Worm (Caenorhabditis elegans): Measurements from ENCODE around the gene hoe-1.

hoe-1 gene

DNA sequence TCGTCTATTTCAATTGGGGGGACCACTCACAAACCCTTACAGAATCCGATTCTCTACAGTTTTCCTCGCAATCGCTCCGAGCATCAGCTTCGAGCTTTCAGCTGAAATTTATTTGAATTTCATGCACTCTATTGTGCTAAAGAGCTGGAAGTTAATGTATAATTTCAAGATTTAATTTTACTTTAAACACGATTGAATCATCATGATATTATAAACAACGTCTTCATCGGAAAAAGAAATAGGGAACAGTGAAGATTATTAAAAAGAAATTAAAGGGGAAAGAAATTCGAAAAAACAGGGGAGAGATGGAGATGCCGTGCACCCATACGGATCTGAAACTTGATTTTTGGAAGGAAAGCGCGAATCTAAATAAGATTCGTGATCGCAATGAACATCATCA is at the start of gene hoe-1:
Gene hoe-1 (minus strand): TSS at position 101 of the 400 bp plus-strand sequence.
- TF ChIP-seq tbx-11 (GFP tag; IDR thresholded peaks at IDR 0.05) (no peak), sea-1 (GFP tag; conservative IDR thresholded peaks at IDR 0.05) (no peak), hmbx-1 (tag; optimal IDR thresholded peaks at IDR 0.05) (no peak), aly-1 (tag; optimal IDR thresholded peaks at IDR 0.05) (no peak), B0310.2 (tag; optimal IDR thresholded peaks at IDR 0.05) (no peak), hnd-1 (tag; optimal IDR thresholded peaks at IDR 0.05) (no peak), flt-1 (GFP tag; IDR thresholded peaks at IDR 0.05) (no peak), scrt-1 (GFP tag; IDR thresholded peaks at IDR 0.05) (no peak), ama-1 (optimal IDR thresholded peaks at IDR 0.05) (no peak), ceh-13 (GFP tag; optimal IDR thresholded peaks at IDR 0.05) (no peak)

DNA sequence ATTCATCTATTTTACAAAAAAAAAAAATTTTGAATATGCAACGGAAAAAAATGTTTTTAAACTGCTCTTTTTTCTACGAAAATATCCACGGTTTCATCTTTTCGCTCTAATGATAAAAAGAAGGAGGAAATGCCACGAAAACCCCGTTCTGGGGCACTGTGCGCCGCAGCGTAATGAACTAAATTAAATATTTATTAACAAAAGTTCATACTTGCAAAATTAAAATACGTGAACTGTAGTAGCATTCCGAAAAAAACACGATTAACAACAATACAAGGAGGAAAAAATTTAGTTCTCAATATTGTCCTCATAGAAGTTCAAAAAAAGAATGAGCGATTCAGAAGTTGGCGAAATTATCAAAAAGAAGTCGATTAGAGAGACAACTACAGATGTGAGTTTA is 45.4 kb upstream of the hoe-1 start, which contains the start of gene R11E3.1:
Gene R11E3.1 (plus strand): TSS at position 301 of the 400 bp plus-strand sequence.
- TF ChIP-seq ets-7 (tag; optimal IDR thresholded peaks at IDR 0.05) (no peak), hnd-1 (tag; optimal IDR thresholded peaks at IDR 0.05) (no peak)

DNA sequence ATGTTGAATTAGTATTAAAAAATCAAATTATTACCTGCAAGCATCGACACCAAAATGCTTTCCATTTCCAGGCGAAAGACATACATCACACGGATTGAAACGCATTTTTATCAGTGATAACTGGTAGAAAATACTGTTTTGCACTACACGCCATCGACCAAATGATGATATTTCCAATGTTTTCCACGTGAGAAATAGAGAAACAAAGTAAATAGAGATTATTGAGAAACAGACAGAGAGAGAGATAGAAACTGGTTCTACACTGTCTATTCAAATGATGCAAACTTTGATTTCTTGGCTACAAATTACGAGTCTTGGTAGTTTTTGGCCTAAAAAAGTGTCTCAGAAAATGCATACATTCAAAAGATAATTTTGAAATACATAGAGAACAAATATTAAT is 44.3 kb upstream of the hoe-1 start, which contains the start of gene nhr-104:
Gene nhr-104 (minus strand): TSS at position 361 of the 400 bp plus-strand sequence.
- TF ChIP-seq scrt-1 (GFP tag; IDR thresholded peaks at IDR 0.05), result no peak
- TF ChIP-seq flt-1 (GFP tag; IDR thresholded peaks at IDR 0.05), result no peak
- TF ChIP-seq ceh-36 (tag; optimal IDR thresholded peaks at IDR 0.05), result no peak
- no peak for TF ChIP-seq pes-1 (GFP tag; IDR thresholded peaks at IDR 0.05)
- no peak for TF ChIP-seq tbx-11 (GFP tag; IDR thresholded peaks at IDR 0.05)
- no peak for TF ChIP-seq tra-4 (tag; optimal IDR thresholded peaks at IDR 0.05)
- TF ChIP-seq hnd-1 (tag; optimal IDR thresholded peaks at IDR 0.05), result no peak
- no peak for TF ChIP-seq sea-1 (GFP tag; conservative IDR thresholded peaks at IDR 0.05)
- TF ChIP-seq aly-1 (tag; optimal IDR thresholded peaks at IDR 0.05), result no peak
- no peak for TF ChIP-seq ceh-13 (GFP tag; optimal IDR thresholded peaks at IDR 0.05)
- no peak for TF ChIP-seq tbx-37 (GFP tag; conservative IDR thresholded peaks at IDR 0.05)

DNA sequence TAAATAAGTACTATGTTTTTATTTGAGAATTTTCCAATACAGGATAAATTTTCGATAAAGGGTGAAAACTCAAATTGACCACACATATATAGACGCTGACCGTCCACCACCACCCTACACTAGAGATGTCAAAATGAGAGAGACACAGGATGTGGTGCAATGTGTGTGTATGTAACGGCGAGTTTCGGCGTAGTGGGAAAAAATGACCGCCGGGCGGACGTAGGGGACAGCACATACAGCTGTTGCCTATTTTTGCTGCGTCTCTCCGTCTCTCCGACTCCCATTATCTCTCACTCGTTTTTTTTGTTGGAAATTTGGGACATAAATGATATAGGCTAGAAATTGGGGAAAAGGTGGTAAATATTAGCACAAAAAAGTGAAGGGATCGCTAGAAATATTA is 37.1 kb upstream of the hoe-1 start:
- peak; percentile 55 for TF ChIP-seq hmg-4 (GFP tag; optimal IDR thresholded peaks at IDR 0.05)
- TF ChIP-seq F13C5.2 (tag; optimal IDR thresholded peaks at IDR 0.05), result peak; percentile 18
- TF ChIP-seq tbx-11 (GFP tag; IDR thresholded peaks at IDR 0.05), result no peak

ce11 chrIV:4780129-4780528 is 36.1 kb upstream of the hoe-1 start, which contains the start of gene set-15:
set-15 (minus strand) TSS chrIV:4780229.
- TF ChIP-seq ceh-13 (GFP tag; optimal IDR thresholded peaks at IDR 0.05) (no peak), hnd-1 (tag; optimal IDR thresholded peaks at IDR 0.05) (no peak), ets-7 (tag; optimal IDR thresholded peaks at IDR 0.05) (no peak), sea-1 (GFP tag; conservative IDR thresholded peaks at IDR 0.05) (no peak), scrt-1 (GFP tag; IDR thresholded peaks at IDR 0.05) (no peak), tbx-11 (GFP tag; IDR thresholded peaks at IDR 0.05) (no peak), B0310.2 (tag; optimal IDR thresholded peaks at IDR 0.05) (no peak)

DNA sequence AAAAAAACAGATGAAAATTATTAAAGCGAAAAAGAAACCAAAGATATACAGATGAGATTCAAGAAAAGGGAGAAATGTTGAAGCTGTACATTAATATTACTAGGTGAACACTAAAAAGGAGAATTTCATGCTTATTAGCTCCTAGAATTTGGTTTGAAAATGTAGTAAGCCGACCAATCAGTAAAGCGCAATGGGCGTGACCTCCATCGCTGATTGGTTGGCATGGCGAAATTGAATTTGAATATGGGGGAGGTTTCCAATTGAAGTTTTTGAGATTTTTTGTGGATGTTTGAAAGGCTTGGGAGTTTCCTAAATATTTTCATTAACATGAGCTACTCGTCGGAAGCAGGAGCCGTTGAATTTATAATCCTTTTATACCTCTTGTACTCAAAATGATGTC is 32.4 kb upstream of the hoe-1 start:
- no peak for TF ChIP-seq tbx-11 (GFP tag; IDR thresholded peaks at IDR 0.05)
- no peak for TF ChIP-seq sea-1 (GFP tag; conservative IDR thresholded peaks at IDR 0.05)
- no peak for TF ChIP-seq tra-4 (tag; optimal IDR thresholded peaks at IDR 0.05)
- TF ChIP-seq ceh-36 (tag; optimal IDR thresholded peaks at IDR 0.05), result no peak
- no peak for TF ChIP-seq flt-1 (GFP tag; IDR thresholded peaks at IDR 0.05)
- no peak for TF ChIP-seq tbx-37 (GFP tag; conservative IDR thresholded peaks at IDR 0.05)
- no peak for TF ChIP-seq hmbx-1 (tag; optimal IDR thresholded peaks at IDR 0.05)
- TF ChIP-seq B0310.2 (tag; optimal IDR thresholded peaks at IDR 0.05), result no peak
- no peak for TF ChIP-seq hmg-4 (GFP tag; optimal IDR thresholded peaks at IDR 0.05)
- no peak for TF ChIP-seq scrt-1 (GFP tag; IDR thresholded peaks at IDR 0.05)
- no peak for TF ChIP-seq aly-1 (tag; optimal IDR thresholded peaks at IDR 0.05)
- TF ChIP-seq ama-1 (optimal IDR thresholded peaks at IDR 0.05), result no peak
- TF ChIP-seq ets-7 (tag; optimal IDR thresholded peaks at IDR 0.05), result no peak
- no peak for TF ChIP-seq F13C5.2 (tag; optimal IDR thresholded peaks at IDR 0.05)
- TF ChIP-seq hnd-1 (tag; optimal IDR thresholded peaks at IDR 0.05), result no peak
- TF ChIP-seq pes-1 (GFP tag; IDR thresholded peaks at IDR 0.05), result no peak
- no peak for TF ChIP-seq ceh-13 (GFP tag; optimal IDR thresholded peaks at IDR 0.05)

ce11 chrIV:4776001-4776400 is 31.9 kb upstream of the hoe-1 start, which contains the start of gene R11E3.19:
R11E3.19 (minus strand) TSS chrIV:4776101.
- TF ChIP-seq ceh-36 (tag; optimal IDR thresholded peaks at IDR 0.05) (no peak), tbx-11 (GFP tag; IDR thresholded peaks at IDR 0.05) (no peak)

- TF ChIP-seq flt-1 (GFP tag; IDR thresholded peaks at IDR 0.05) (no peak), F13C5.2 (tag; optimal IDR thresholded peaks at IDR 0.05) (no peak), ets-7 (tag; optimal IDR thresholded peaks at IDR 0.05) (no peak), ceh-13 (GFP tag; optimal IDR thresholded peaks at IDR 0.05) (no peak), hmbx-1 (tag; optimal IDR thresholded peaks at IDR 0.05) (no peak), tra-4 (tag; optimal IDR thresholded peaks at IDR 0.05) (no peak), hnd-1 (tag; optimal IDR thresholded peaks at IDR 0.05) (no peak), tbx-11 (GFP tag; IDR thresholded peaks at IDR 0.05) (no peak), aly-1 (tag; optimal IDR thresholded peaks at IDR 0.05) (no peak), pes-1 (GFP tag; IDR thresholded peaks at IDR 0.05) (no peak), tbx-37 (GFP tag; conservative IDR thresholded peaks at IDR 0.05) (no peak), ama-1 (optimal IDR thresholded peaks at IDR 0.05) (no peak), sea-1 (GFP tag; conservative IDR thresholded peaks at IDR 0.05) (no peak), scrt-1 (GFP tag; IDR thresholded peaks at IDR 0.05) (no peak)
Observed at ce11 chrIV:4771792-4772191, 27.7 kb upstream of the hoe-1 start, which contains the start of gene R11E3.2. R11E3.2 (plus strand) TSS chrIV:4772092.

DNA sequence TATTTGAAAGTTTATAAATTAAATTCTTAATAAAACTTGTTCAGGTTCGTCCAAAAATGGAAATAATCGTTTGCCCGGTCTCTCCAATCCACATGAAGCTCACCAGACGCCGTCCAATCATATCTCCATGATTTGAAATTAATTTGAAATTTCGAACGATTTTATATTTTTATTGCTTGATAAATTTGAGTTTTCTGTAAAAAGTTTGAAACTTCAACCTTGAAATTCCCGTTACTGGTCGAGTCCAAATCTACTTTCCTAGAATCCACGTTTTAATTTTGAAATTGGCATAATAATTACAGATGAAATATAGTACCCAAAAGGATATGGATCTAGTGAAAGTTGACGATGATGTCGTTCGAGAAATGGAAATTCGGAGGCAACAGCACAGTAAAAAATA is 20.4 kb upstream of the hoe-1 start, which contains the start of gene npp-26:
Gene npp-26 (plus strand): TSS at position 301 of the 400 bp plus-strand sequence.
- TF ChIP-seq tra-4 (tag; optimal IDR thresholded peaks at IDR 0.05), result no peak
- TF ChIP-seq aly-1 (tag; optimal IDR thresholded peaks at IDR 0.05), result no peak
- TF ChIP-seq tbx-37 (GFP tag; conservative IDR thresholded peaks at IDR 0.05), result no peak
- TF ChIP-seq B0310.2 (tag; optimal IDR thresholded peaks at IDR 0.05), result no peak
- no peak for TF ChIP-seq sea-1 (GFP tag; conservative IDR thresholded peaks at IDR 0.05)
- no peak for TF ChIP-seq pes-1 (GFP tag; IDR thresholded peaks at IDR 0.05)
- TF ChIP-seq ets-7 (tag; optimal IDR thresholded peaks at IDR 0.05), result no peak
- no peak for TF ChIP-seq hmbx-1 (tag; optimal IDR thresholded peaks at IDR 0.05)
- no peak for TF ChIP-seq F13C5.2 (tag; optimal IDR thresholded peaks at IDR 0.05)
- TF ChIP-seq ama-1 (optimal IDR thresholded peaks at IDR 0.05), result no peak
